Fruit fly (Drosophila melanogaster): Measurements from ENCODE around the gene CG16863.
A peak's percentile ranks its signal among the peaks of the same experiment; 100 is the strongest.

CG16863 gene

DNA sequence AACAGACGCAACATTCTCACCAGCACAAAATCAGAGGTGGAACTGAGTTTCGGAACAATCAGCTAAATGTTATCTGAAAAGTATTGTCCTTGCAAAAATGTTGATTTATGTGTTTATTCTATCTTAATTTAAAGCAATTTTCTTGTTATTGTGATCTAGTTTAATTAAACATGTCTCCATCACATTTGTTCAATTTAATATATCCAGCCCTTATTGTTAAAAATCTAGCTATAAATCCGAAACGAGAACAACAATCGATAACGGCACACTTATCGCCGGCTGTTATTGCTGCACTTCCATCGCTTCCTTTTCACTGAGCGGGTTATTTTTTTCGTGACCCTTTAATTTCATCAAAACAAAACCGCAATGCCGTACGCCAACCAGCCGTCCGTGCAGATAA is 42.3 kb downstream of the CG16863 start, which contains the start of the genes GatC, PolG2 and Polr2C (continued):
- peak; percentile 67; the same call in 2 of the 3 replicates for TF ChIP-seq hb (GFP tag; IDR thresholded peaks at IDR 0.05; ENCODE audit: partially characterized antibody)
- peak; percentile 68 for TF ChIP-seq stwl (tag; optimal IDR thresholded peaks at IDR 0.05)
- peak; percentile 56 for TF ChIP-seq CoRest (tag; optimal IDR thresholded peaks at IDR 0.05)
- TF ChIP-seq CG6689 (GFP tag; IDR thresholded peaks at IDR 0.05) = 0 out of 2 replicates have a peak, but pooled peaks have one; percentile 6
- peak; percentile 72 for TF ChIP-seq inv (GFP tag; IDR thresholded peaks at IDR 0.05; ENCODE audit: partially characterized antibody)
- TF ChIP-seq CG8924 (tag; optimal IDR thresholded peaks at IDR 0.05) = peak; percentile 45
- no peak for TF ChIP-seq Hmr (GFP tag; optimal IDR thresholded peaks at IDR 0.05)
- peak; percentile 82 for TF ChIP-seq Bgb (GFP tag; IDR thresholded peaks at IDR 0.05; ENCODE audit: partially characterized antibody)
- TF ChIP-seq Myb (GFP tag; optimal IDR thresholded peaks at IDR 0.05) = peak; percentile 49
- TF ChIP-seq CG3995 (GFP tag; optimal IDR thresholded peaks at IDR 0.05) = peak; percentile 42
- TF ChIP-seq Spps (tag; optimal IDR thresholded peaks at IDR 0.05) = no peak
- peak; percentile 62 for TF ChIP-seq CG13775 (GFP tag; optimal IDR thresholded peaks at IDR 0.05)
- peak; percentile 35 for TF ChIP-seq Atf3 (GFP tag; optimal IDR thresholded peaks at IDR 0.05)
- TF ChIP-seq trem (tag; optimal IDR thresholded peaks at IDR 0.05) = peak; percentile 54
- TF ChIP-seq CG14860 (GFP tag; IDR thresholded peaks at IDR 0.05; ENCODE audit: partially characterized antibody) = peak; percentile 76
- no peak for TF ChIP-seq Gsc (GFP tag; IDR thresholded peaks at IDR 0.05)
- TF ChIP-seq CG3838 (GFP tag; optimal IDR thresholded peaks at IDR 0.05) = peak; percentile 60
- peak; percentile 65 for TF ChIP-seq HmgD (GFP tag; optimal IDR thresholded peaks at IDR 0.05)
- TF ChIP-seq wor (GFP tag; IDR thresholded peaks at IDR 0.05) = no peak
- TF ChIP-seq pzg (GFP tag; optimal IDR thresholded peaks at IDR 0.05) = peak; percentile 72
- TF ChIP-seq gcm (GFP tag; optimal IDR thresholded peaks at IDR 0.05) = peak; percentile 53
- TF ChIP-seq ssp (GFP tag; IDR thresholded peaks at IDR 0.05) = peak; percentile 79
- no peak for TF ChIP-seq sqz (GFP tag; optimal IDR thresholded peaks at IDR 0.05)
- peak; percentile 2 for TF ChIP-seq Max (GFP tag; optimal IDR thresholded peaks at IDR 0.05)
- peak; percentile 70 for TF ChIP-seq nmo (GFP tag; optimal IDR thresholded peaks at IDR 0.05)
- TF ChIP-seq dmrt11E (tag; optimal IDR thresholded peaks at IDR 0.05) = peak; percentile 22
- peak; percentile 93 for TF ChIP-seq HLH4C (GFP tag; IDR thresholded peaks at IDR 0.05; ENCODE audit: partially characterized antibody)
- TF ChIP-seq CG4282 (GFP tag; optimal IDR thresholded peaks at IDR 0.05) = no peak
- TF ChIP-seq maf-S (GFP tag; optimal IDR thresholded peaks at IDR 0.05) = peak; percentile 43
- TF ChIP-seq shn (GFP tag; optimal IDR thresholded peaks at IDR 0.05) = no peak
- TF ChIP-seq zfh1 (GFP tag; IDR thresholded peaks at IDR 0.05) = peak; percentile 52; the same call in 1 of the 3 replicates
- peak; percentile 82 for TF ChIP-seq CG7357 (GFP tag; IDR thresholded peaks at IDR 0.05)
- TF ChIP-seq CG8944 (GFP tag; optimal IDR thresholded peaks at IDR 0.05) = peak; percentile 43
- TF ChIP-seq CG33213 (GFP tag; optimal IDR thresholded peaks at IDR 0.05) = peak; percentile 27
- peak; percentile 66 for TF ChIP-seq CG2116 (GFP tag; optimal IDR thresholded peaks at IDR 0.05)
- TF ChIP-seq pnt (GFP tag; optimal IDR thresholded peaks at IDR 0.05) = peak; percentile 11
- no peak for TF ChIP-seq psq (GFP tag; optimal IDR thresholded peaks at IDR 0.05)
- TF ChIP-seq CG6791 (GFP tag; IDR thresholded peaks at IDR 0.05; ENCODE audit: partially characterized antibody) = peak; percentile 77
- TF ChIP-seq CG2129 (GFP tag; IDR thresholded peaks at IDR 0.05; ENCODE audit: partially characterized antibody) = peak; percentile 52
- no peak for TF ChIP-seq NK7.1 (GFP tag; optimal IDR thresholded peaks at IDR 0.05)
- 0 out of 3 replicates have a peak, but pooled peaks have one; percentile 47 for TF ChIP-seq CG11456 (GFP tag; IDR thresholded peaks at IDR 0.05)
- no peak for TF ChIP-seq Poxn (GFP tag; IDR thresholded peaks at IDR 0.05)
- TF ChIP-seq CG7963 (GFP tag; IDR thresholded peaks at IDR 0.05; ENCODE audit: partially characterized antibody) = peak; percentile 73
- TF ChIP-seq hbn (GFP tag; IDR thresholded peaks at IDR 0.05; ENCODE audit: partially characterized antibody) = peak; percentile 79
- peak; percentile 62; the same call in 1 of the 3 replicates for TF ChIP-seq CG34422 (GFP tag; IDR thresholded peaks at IDR 0.05)
- TF ChIP-seq CG10267 (tag; optimal IDR thresholded peaks at IDR 0.05) = peak; percentile 35
- TF ChIP-seq CG16863 (GFP tag; optimal IDR thresholded peaks at IDR 0.05) = peak; percentile 38
- peak; percentile 81 for TF ChIP-seq sna (GFP tag; IDR thresholded peaks at IDR 0.05; ENCODE audit: partially characterized antibody)
- TF ChIP-seq CG17829 (tag; optimal IDR thresholded peaks at IDR 0.05) = peak; percentile 53

Data from whole organism, embryonic.